Fruit fly (Drosophila melanogaster): Measurements from ENCODE around the gene Cpsf100.

Gene Cpsf100

DNA sequence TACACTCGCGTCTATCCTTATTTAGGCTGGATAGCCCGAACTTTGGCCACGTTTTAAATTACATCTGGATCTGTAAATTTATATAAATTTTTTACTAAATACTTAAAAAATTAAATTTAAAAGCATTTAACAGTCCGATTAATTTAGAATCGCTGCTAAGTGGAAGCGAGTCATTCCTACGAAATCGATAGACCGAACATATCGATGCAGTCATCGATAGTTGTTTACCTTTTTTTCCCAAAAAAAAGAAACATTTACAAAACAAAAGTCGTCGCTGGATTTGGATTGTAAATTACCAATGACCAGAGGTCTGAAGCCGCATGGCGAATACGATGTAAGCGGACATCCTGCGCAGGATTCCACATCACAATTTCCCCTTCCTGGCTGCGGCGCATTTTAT lies 21.3 kb downstream of the Cpsf100 start, which contains the start of gene Sirt7 (continued):
- TF ChIP-seq CG4318 (GFP tag; optimal IDR thresholded peaks at IDR 0.05) (no peak), Hr38 (GFP tag; optimal IDR thresholded peaks at IDR 0.05) (no peak), dsx (GFP tag; optimal IDR thresholded peaks at IDR 0.05; ENCODE audit: poor library complexity, severe bottlenecking) (peak; percentile 74), fd85E (GFP tag; optimal IDR thresholded peaks at IDR 0.05) (no peak), Hr39 (GFP tag; optimal IDR thresholded peaks at IDR 0.05) (no peak), Hr4 (GFP tag; optimal IDR thresholded peaks at IDR 0.05) (no peak), fd59A (GFP tag; optimal IDR thresholded peaks at IDR 0.05) (peak; percentile 0), CG10669 (GFP tag; optimal IDR thresholded peaks at IDR 0.05) (no peak), CG8632 (GFP tag; optimal IDR thresholded peaks at IDR 0.05) (no peak), Eip78C (GFP tag) (no peak), Sox15 (GFP tag; optimal IDR thresholded peaks at IDR 0.05) (no peak), Blimp-1 (GFP tag; optimal IDR thresholded peaks at IDR 0.05) (no peak), cyc (GFP tag; optimal IDR thresholded peaks at IDR 0.05) (no peak), esn (GFP tag; optimal IDR thresholded peaks at IDR 0.05) (peak; percentile 13), CG6808 (GFP tag; optimal IDR thresholded peaks at IDR 0.05) (no peak), Sox14 (GFP tag; optimal IDR thresholded peaks at IDR 0.05) (no peak), ss (GFP tag; optimal IDR thresholded peaks at IDR 0.05) (peak in 1 of 2 experiments; percentile 76), CG1621 (tag; optimal IDR thresholded peaks at IDR 0.05) (peak; percentile 76)

- TF ChIP-seq cyc (GFP tag; optimal IDR thresholded peaks at IDR 0.05) = no peak
These were observed 25.0 kb downstream of the Cpsf100 start for dm6 chr3R:29059385-29059784.

DNA sequence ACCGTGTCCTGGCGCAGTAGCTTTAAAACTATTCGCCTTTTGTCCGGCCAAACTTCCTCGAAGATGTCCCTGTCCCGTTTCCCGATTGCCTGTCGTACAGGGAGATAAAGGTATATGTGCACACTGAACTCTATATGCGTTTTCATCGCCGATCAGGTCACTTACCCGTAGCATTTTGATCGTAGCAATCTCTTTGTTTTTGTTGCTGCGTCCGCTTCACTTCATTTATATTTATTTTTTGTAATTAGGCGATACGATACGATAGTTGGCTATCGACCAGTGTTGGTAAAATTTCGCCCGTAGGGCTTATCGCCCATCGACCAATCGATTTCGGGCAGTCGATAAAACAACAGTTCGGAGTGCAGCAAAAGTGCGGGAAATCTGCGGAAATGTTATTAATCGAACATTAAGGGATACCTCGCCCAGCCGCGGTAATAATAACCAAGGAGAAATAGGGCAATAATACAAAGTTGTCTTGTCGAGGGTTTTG lies 28.4 kb downstream of the Cpsf100 start, which contains the start of the genes Cul5 and Bicra:
Gene Cul5 (minus strand): TSS at position 259 of the 490 bp plus-strand sequence.
Gene Bicra (plus strand): TSS at position 324 of the 490 bp plus-strand sequence.
- TF ChIP-seq svp (GFP tag) (peak; percentile 86), vri (GFP tag; optimal IDR thresholded peaks at IDR 0.05) (peak; percentile 45), CG7368 (GFP tag; optimal IDR thresholded peaks at IDR 0.05) (no peak), fkh (GFP tag; optimal IDR thresholded peaks at IDR 0.05) (peak; percentile 43), ss (GFP tag; optimal IDR thresholded peaks at IDR 0.05) (peak; percentile 39 to 54), cyc (GFP tag; optimal IDR thresholded peaks at IDR 0.05) (no peak), topi (GFP tag; optimal IDR thresholded peaks at IDR 0.05) (peak; percentile 14), eg (GFP tag; IDR thresholded peaks at IDR 0.05) (no peak), dac (GFP tag; optimal IDR thresholded peaks at IDR 0.05) (peak; percentile 27), CG6854 (GFP tag; optimal IDR thresholded peaks at IDR 0.05) (peak; percentile 12), CG9139 (GFP tag; optimal IDR thresholded peaks at IDR 0.05) (peak; percentile 53), Sox14 (GFP tag; optimal IDR thresholded peaks at IDR 0.05) (peak; percentile 61), CG16779 (tag; optimal IDR thresholded peaks at IDR 0.05) (peak; percentile 48)

DNA sequence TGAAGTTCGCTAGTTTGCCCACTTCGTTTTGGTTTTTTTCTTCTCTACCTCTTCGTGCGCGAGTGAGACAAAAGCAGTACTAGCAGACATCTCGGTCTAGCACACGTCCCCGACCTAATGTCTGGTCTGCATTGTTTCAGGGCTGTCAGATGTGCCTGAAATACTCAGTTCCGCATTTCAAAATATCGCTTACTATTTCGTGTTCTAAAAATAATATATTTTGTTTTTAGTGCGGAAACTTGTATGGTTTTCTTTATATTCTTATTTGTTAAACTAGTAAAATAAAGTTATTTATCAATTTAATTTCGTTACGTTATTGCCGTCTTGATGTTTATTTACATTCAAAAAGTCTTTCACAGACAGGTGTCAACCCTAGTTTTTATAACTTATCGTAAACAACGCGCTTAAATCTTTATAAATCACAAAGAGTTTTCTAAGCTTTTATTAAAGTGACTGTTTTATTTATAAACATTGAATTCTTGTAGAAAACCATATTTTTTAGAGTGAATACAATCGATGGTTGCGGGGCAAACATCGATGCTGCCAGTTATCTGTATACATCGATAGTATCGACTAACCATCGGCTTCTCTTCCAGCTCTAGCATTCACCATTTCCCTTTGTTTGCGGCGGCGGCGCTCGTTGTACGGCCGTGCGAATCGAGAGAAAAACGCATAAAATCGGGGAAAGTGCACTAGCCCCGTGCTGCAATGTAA lies 29.0 kb downstream of the Cpsf100 start:
- peak; percentile 55 for TF ChIP-seq Eip75B (GFP tag; optimal IDR thresholded peaks at IDR 0.05)
- TF ChIP-seq CG9139 (GFP tag; optimal IDR thresholded peaks at IDR 0.05) = peak; percentile 18
- TF ChIP-seq ss (GFP tag; optimal IDR thresholded peaks at IDR 0.05) = peak in 1 of 2 experiments; percentile 18
- peak; percentile 32 for TF ChIP-seq dsx (GFP tag; optimal IDR thresholded peaks at IDR 0.05; ENCODE audit: poor library complexity, severe bottlenecking)
- TF ChIP-seq topi (GFP tag; optimal IDR thresholded peaks at IDR 0.05) = peak; percentile 57
- TF ChIP-seq CG11902 (GFP tag; optimal IDR thresholded peaks at IDR 0.05) = peak; percentile 61
- peak; percentile 32 for TF ChIP-seq CG3919 (GFP tag; optimal IDR thresholded peaks at IDR 0.05)
- TF ChIP-seq OdsH (GFP tag; optimal IDR thresholded peaks at IDR 0.05) = peak; percentile 63
- TF ChIP-seq Ets96B (tag; optimal IDR thresholded peaks at IDR 0.05) = peak; percentile 65
- TF ChIP-seq CG32006 (GFP tag; optimal IDR thresholded peaks at IDR 0.05) = peak; percentile 78
- TF ChIP-seq pdm3 (GFP tag; optimal IDR thresholded peaks at IDR 0.05) = peak; percentile 67
- peak; percentile 91 for TF ChIP-seq Eip78C (GFP tag)
- peak; percentile 8 for TF ChIP-seq spab (GFP tag; optimal IDR thresholded peaks at IDR 0.05)
- peak; percentile 75 for TF ChIP-seq CG6808 (GFP tag; optimal IDR thresholded peaks at IDR 0.05)
- peak; percentile 78 for TF ChIP-seq CG3032 (tag; optimal IDR thresholded peaks at IDR 0.05)
- TF ChIP-seq Sox102F (GFP tag; optimal IDR thresholded peaks at IDR 0.05) = peak; percentile 83
- TF ChIP-seq vri (GFP tag; optimal IDR thresholded peaks at IDR 0.05) = no peak
- peak; percentile 62 for TF ChIP-seq CG31627 (GFP tag; optimal IDR thresholded peaks at IDR 0.05)
- TF ChIP-seq fkh (GFP tag; optimal IDR thresholded peaks at IDR 0.05) = peak; percentile 55
- no peak for TF ChIP-seq CG6163 (GFP tag; IDR thresholded peaks at IDR 0.05)
- peak; percentile 84 for TF ChIP-seq Hr4 (GFP tag; optimal IDR thresholded peaks at IDR 0.05)
- TF ChIP-seq CG6792 (GFP tag; optimal IDR thresholded peaks at IDR 0.05) = peak; percentile 64
- no peak for TF ChIP-seq Gug (GFP tag; IDR thresholded peaks at IDR 0.05)
- peak; percentile 35 for TF ChIP-seq CG6276 (GFP tag; optimal IDR thresholded peaks at IDR 0.05)
